Fruit fly (Drosophila melanogaster) Kc167 (cell line): ENCODE results near the gene x16.

Experiments used
- Myc ChIP-seq: fragments of >200 bp; optimal IDR thresholded peaks from 2 replicates; lab custom pipeline; 2017; ENCODE audit warnings: missing external identifiers
- Sin3A ChIP-seq: fragments of >200 bp; optimal IDR thresholded peaks from 2 replicates; lab custom pipeline; 2018; ENCODE audit warnings: missing external identifiers
- h ChIP-seq: fragments of >200 bp; optimal IDR thresholded peaks from 3 replicates; lab custom pipeline; 2018; ENCODE audit warnings: missing external identifiers
- insv ChIP-seq: fragments of >200 bp; optimal IDR thresholded peaks from 3 replicates; lab custom pipeline; 2018; ENCODE audit warnings: missing external identifiers
- psq ChIP-seq: fragments of >200 bp; optimal IDR thresholded peaks from 2 replicates; lab custom pipeline; 2017; ENCODE audit warnings: missing external identifiers
- ttk ChIP-seq: sonication (Bioruptor generic); optimal IDR thresholded peaks from 2 replicates; lab custom pipeline; 2017; ENCODE audit warnings: missing external identifiers

The x16 gene

dm6 chr2L:6945088-6945487, 25.1 kb upstream of the x16 start, which contains the start of gene Fgop2:
Fgop2 (minus strand) TSS chr2L:6945289.
- TF ChIP-seq Sin3A (lab: Kevin White, UChicago) = no peak
- no peak for TF ChIP-seq Myc (lab: Kevin White, UChicago)
- TF ChIP-seq ttk (lab: Kevin White, UChicago) = no peak
- TF ChIP-seq insv (lab: Kevin White, UChicago) = no peak
- TF ChIP-seq psq (lab: Kevin White, UChicago) = no peak
- no peak for TF ChIP-seq h

dm6 chr2L:6942714-6943113, 22.7 kb upstream of the x16 start, which contains the start of gene CG18304:
CG18304 (minus strand) TSS chr2L:6942814.
- no peak for TF ChIP-seq ttk (lab: Kevin White, UChicago)
- TF ChIP-seq psq (lab: Kevin White, UChicago) = no peak
- TF ChIP-seq h = no peak

dm6 chr2L:6941731-6942130, 21.7 kb upstream of the x16 start:
- no peak for TF ChIP-seq h
- no peak for TF ChIP-seq ttk (lab: Kevin White, UChicago)
- no peak for TF ChIP-seq psq (lab: Kevin White, UChicago)
- TF ChIP-seq Myc (lab: Kevin White, UChicago) = no peak
- no peak for TF ChIP-seq Sin3A (lab: Kevin White, UChicago)
- TF ChIP-seq insv (lab: Kevin White, UChicago) = no peak

- TF ChIP-seq h = no peak
- TF ChIP-seq Myc (lab: Kevin White, UChicago) = no peak
Observed at dm6 chr2L:6939698-6940097, 19.7 kb upstream of the x16 start.

dm6 chr2L:6931821-6932220, 11.8 kb upstream of the x16 start, which contains the start of gene CG43232:
CG43232 (plus strand) TSS chr2L:6932121.
- TF ChIP-seq Myc (lab: Kevin White, UChicago) (no peak), Sin3A (lab: Kevin White, UChicago) (no peak), h (no peak), insv (lab: Kevin White, UChicago) (no peak), ttk (lab: Kevin White, UChicago) (no peak), psq (lab: Kevin White, UChicago) (no peak)

- TF ChIP-seq ttk (lab: Kevin White, UChicago) = no peak
- no peak for TF ChIP-seq Myc (lab: Kevin White, UChicago)
- no peak for TF ChIP-seq insv (lab: Kevin White, UChicago)
- TF ChIP-seq Sin3A (lab: Kevin White, UChicago) = no peak
- TF ChIP-seq psq (lab: Kevin White, UChicago) = no peak
- TF ChIP-seq h = no peak
Observed at dm6 chr2L:6925114-6925513, 5.1 kb upstream of the x16 start.

- TF ChIP-seq psq (lab: Kevin White, UChicago) = no peak
- TF ChIP-seq ttk (lab: Kevin White, UChicago) = no peak
- no peak for TF ChIP-seq Myc (lab: Kevin White, UChicago)
Observed at dm6 chr2L:6922091-6922753, 2.2 kb upstream of the x16 start.

dm6 chr2L:6921360-6922090, 1.5 kb upstream of the x16 start:
- TF ChIP-seq h (no peak), Myc (lab: Kevin White, UChicago) (no peak), psq (lab: Kevin White, UChicago) (no peak), ttk (lab: Kevin White, UChicago) (no peak), Sin3A (lab: Kevin White, UChicago) (no peak), insv (lab: Kevin White, UChicago) (no peak)

- TF ChIP-seq Myc (lab: Kevin White, UChicago) = no peak
Observed at dm6 chr2L:6920661-6921359, 800 bp upstream of the x16 start, which contains the start of gene Hrb27C. Hrb27C (plus strand) TSS chr2L:6920704.

dm6 chr2L:6919203-6919849, 684 bp downstream of the x16 start:
- no peak for TF ChIP-seq h
- no peak for TF ChIP-seq ttk (lab: Kevin White, UChicago)
- TF ChIP-seq psq (lab: Kevin White, UChicago) = no peak
- TF ChIP-seq Sin3A (lab: Kevin White, UChicago) = no peak
- TF ChIP-seq Myc (lab: Kevin White, UChicago) = no peak
- TF ChIP-seq insv (lab: Kevin White, UChicago) = no peak

- TF ChIP-seq Sin3A (lab: Kevin White, UChicago) = no peak
- TF ChIP-seq psq (lab: Kevin White, UChicago) = no peak
- no peak for TF ChIP-seq Myc (lab: Kevin White, UChicago)
- no peak for TF ChIP-seq h
- no peak for TF ChIP-seq ttk (lab: Kevin White, UChicago)
- TF ChIP-seq insv (lab: Kevin White, UChicago) = no peak
Observed at dm6 chr2L:6918517-6919202, 1.4 kb downstream of the x16 start, which contains the start of gene nop5. nop5 (minus strand) TSS chr2L:6918743.
